Fruit fly (Drosophila melanogaster) whole organism, embryonic: ENCODE measurements around the gene CG6163.

Experiments used
- Antp ChIP-seq: fragments of 200-800 bp; sonication (Bioruptor generic); optimal IDR thresholded peaks from 3 replicates; lab custom pipeline; 2016; ENCODE audit warnings: missing biosample characterization, missing genetic modification characterization
- Blimp-1 ChIP-seq: fragments of 200-800 bp; sonication (Bioruptor generic); optimal IDR thresholded peaks from 3 replicates; lab custom pipeline; 2018; ENCODE audit warnings: missing biosample characterization, missing genetic modification characterization, mild to moderate bottlenecking, moderate library complexity, missing genetic modification reagents
- CG11504 ChIP-seq: fragments of 200-800 bp; sonication (Bioruptor generic); optimal IDR thresholded peaks from 3 replicates; lab custom pipeline; 2019; ENCODE audit warnings: missing biosample characterization, mild to moderate bottlenecking, missing genetic modification characterization, moderate library complexity
- CG11696 ChIP-seq: fragments of 200-800 bp; sonication (Bioruptor generic); IDR thresholded peaks from 2 replicates; pipeline ENCODE4 v1.3.6; 2022; ENCODE audit warnings: missing biosample characterization, missing genetic modification characterization
- CG12769 ChIP-seq: fragments of 200-800 bp; sonication (Bioruptor generic); optimal IDR thresholded peaks from 2 replicates; lab custom pipeline; 2019; ENCODE audit warnings: missing biosample characterization, mild to moderate bottlenecking, missing genetic modification characterization, moderate library complexity
- CG13123 ChIP-seq: fragments of 200-800 bp; sonication (Bioruptor generic); optimal IDR thresholded peaks from 2 replicates; lab custom pipeline; 2016; ENCODE audit warnings: missing biosample characterization, missing genetic modification characterization
- CG14014 ChIP-seq: fragments of 200-800 bp; sonication (Bioruptor generic); IDR thresholded peaks from 2 replicates; pipeline ENCODE4 v1.3.6; 2022; ENCODE audit warnings: missing biosample characterization, missing genetic modification characterization
- CG14050 ChIP-seq: fragments of 200-800 bp; sonication (Bioruptor generic); IDR thresholded peaks from 3 replicates; pipeline ENCODE4 v1.3.6; 2022; ENCODE audit warnings: missing biosample characterization, missing genetic modification characterization
- CG15269 ChIP-seq: fragments of 200-800 bp; sonication (Bioruptor generic); optimal IDR thresholded peaks from 2 replicates; lab custom pipeline; 2018; ENCODE audit warnings: missing biosample characterization, mild to moderate bottlenecking, missing genetic modification characterization, moderate library complexity
- CG1647 ChIP-seq: fragments of 200-800 bp; sonication (Bioruptor generic); optimal IDR thresholded peaks from 3 replicates; lab custom pipeline; 2016; ENCODE audit warnings: missing biosample characterization, missing genetic modification characterization
- CG17186 ChIP-seq: fragments of 200-800 bp; sonication (Bioruptor generic); optimal IDR thresholded peaks from 3 replicates; lab custom pipeline; 2017; ENCODE audit warnings: missing biosample characterization, missing genetic modification reagents, missing genetic modification characterization
- CG17328 ChIP-seq: fragments of 200-800 bp; sonication (Bioruptor generic); IDR thresholded peaks from 2 replicates; pipeline ENCODE4 v1.3.6; 2022; ENCODE audit warnings: missing biosample characterization, missing genetic modification characterization
- CG18262 ChIP-seq: fragments of 200-800 bp; optimal IDR thresholded peaks from 3 replicates; lab custom pipeline; 2019; ENCODE audit warnings: missing biosample characterization, mild to moderate bottlenecking, missing genetic modification characterization, moderate library complexity
- CG2120 ChIP-seq: fragments of 200-800 bp; sonication (Bioruptor generic); optimal IDR thresholded peaks from 3 replicates; lab custom pipeline; 2016; ENCODE audit warnings: missing biosample characterization, missing genetic modification characterization
- CG2678 ChIP-seq: fragments of 200-800 bp; sonication (Bioruptor generic); optimal IDR thresholded peaks from 3 replicates; lab custom pipeline; 2019; ENCODE audit warnings: missing biosample characterization, mild to moderate bottlenecking, missing genetic modification characterization, moderate library complexity
- CG32767 ChIP-seq: fragments of 200-800 bp; sonication (Bioruptor generic); IDR thresholded peaks from 2 replicates; pipeline ENCODE4 v1.3.6; 2022; ENCODE audit warnings: missing biosample characterization, missing genetic modification characterization
- CG6765 ChIP-seq: fragments of 200-800 bp; sonication (Bioruptor generic); optimal IDR thresholded peaks from 3 replicates; lab custom pipeline; 2017; ENCODE audit warnings: missing biosample characterization, mild to moderate bottlenecking, missing genetic modification characterization
- CG7839 ChIP-seq: fragments of 200-800 bp; sonication (Bioruptor generic); optimal IDR thresholded peaks from 3 replicates; lab custom pipeline; 2018; ENCODE audit warnings: missing biosample characterization, mild to moderate bottlenecking, missing genetic modification characterization, moderate library complexity
- Chrac-16 ChIP-seq: fragments of 200-800 bp; sonication (Bioruptor generic); optimal IDR thresholded peaks from 3 replicates; lab custom pipeline; 2016; ENCODE audit warnings: missing biosample characterization, missing genetic modification characterization
- Deaf1 ChIP-seq: fragments of 200-800 bp; optimal IDR thresholded peaks from 3 replicates; lab custom pipeline; 2019; ENCODE audit warnings: missing biosample characterization, mild to moderate bottlenecking, missing genetic modification characterization, moderate library complexity
- Dip3 ChIP-seq: fragments of 200-800 bp; sonication (Bioruptor generic); optimal IDR thresholded peaks from 3 replicates; lab custom pipeline; 2016; ENCODE audit warnings: missing biosample characterization, missing genetic modification characterization
- Doc2 ChIP-seq: fragments of 200-800 bp; sonication (Bioruptor generic); IDR thresholded peaks from 2 replicates; pipeline ENCODE4 v1.3.6; 2022; ENCODE audit warnings: missing biosample characterization, missing genetic modification characterization
- Ets65A ChIP-seq: fragments of 200-800 bp; sonication (Bioruptor generic); peaks from one replicate; lab custom pipeline; 2016; ENCODE audit warnings: missing biosample characterization, missing genetic modification characterization
- Fer3 ChIP-seq: fragments of 200-800 bp; sonication (Bioruptor generic); optimal IDR thresholded peaks from 2 replicates; lab custom pipeline; 2018; ENCODE audit warnings: missing biosample characterization, mild to moderate bottlenecking, missing genetic modification characterization, moderate library complexity
- HLH3B ChIP-seq: fragments of 200-800 bp; sonication (Bioruptor generic); IDR thresholded peaks from 2 replicates; pipeline ENCODE4 v1.3.6; 2022; ENCODE audit warnings: missing biosample characterization, missing genetic modification characterization
- Hr78 ChIP-seq, 2 experiments: fragments of 200-800 bp in 1 of 2; fragments of >200 bp in 1 of 2; sonication (Bioruptor generic) in 1 of 2; optimal IDR thresholded peaks; 2 replicates each; lab custom pipeline; 2017 to 2019; ENCODE audit warnings: missing biosample characterization in 2 of 2, missing genetic modification characterization in 2 of 2, mild to moderate bottlenecking in 1 of 2, moderate library complexity in 1 of 2
- Jarid2 ChIP-seq: fragments of 200-800 bp; sonication (Bioruptor generic); optimal IDR thresholded peaks from 3 replicates; lab custom pipeline; 2017; ENCODE audit warnings: mild to moderate bottlenecking, missing biosample characterization, missing genetic modification reagents, missing genetic modification characterization
- NFAT ChIP-seq: fragments of 200-800 bp; sonication (Bioruptor generic); IDR thresholded peaks from 2 replicates; pipeline ENCODE4 v1.3.6; 2022; ENCODE audit warnings: missing biosample characterization, missing genetic modification characterization
- NK7.1 ChIP-seq: fragments of 200-800 bp; sonication (Bioruptor generic); optimal IDR thresholded peaks from 3 replicates; lab custom pipeline; 2016; ENCODE audit warnings: missing biosample characterization, missing genetic modification characterization
- Optix ChIP-seq: fragments of 200-800 bp; sonication (Bioruptor generic); IDR thresholded peaks from 3 replicates; pipeline ENCODE4 v1.3.6; 2022; ENCODE audit warnings: missing biosample characterization, missing genetic modification characterization
- Pdp1 ChIP-seq, 2 experiments: fragments of 200-800 bp; sonication (Bioruptor generic); optimal IDR thresholded peaks; 3 replicates each; lab custom pipeline; 2016; ENCODE audit warnings: missing biosample characterization in 2 of 2, missing genetic modification characterization in 2 of 2, mild to moderate bottlenecking in 1 of 2, moderate library complexity in 1 of 2
- Sry-β ChIP-seq: fragments of 200-800 bp; sonication (Bioruptor generic); optimal IDR thresholded peaks from 2 replicates; lab custom pipeline; 2018; ENCODE audit warnings: missing biosample characterization, mild to moderate bottlenecking, missing genetic modification characterization, moderate library complexity
- ato ChIP-seq: fragments of 200-800 bp; sonication (Bioruptor generic); IDR thresholded peaks from 2 replicates; pipeline ENCODE4 v1.3.6; 2022; ENCODE audit warnings: missing biosample characterization, missing genetic modification characterization; ENCODE audit not compliant: partially characterized antibody
- chinmo ChIP-seq: fragments of 200-800 bp; sonication (Bioruptor generic); IDR thresholded peaks from 4 replicates; pipeline ENCODE4 v1.3.6; 2022; ENCODE audit warnings: missing biosample characterization, missing genetic modification characterization; ENCODE audit not compliant: partially characterized antibody
- ci ChIP-seq: fragments of 200-800 bp; sonication (Bioruptor generic); IDR thresholded peaks from 3 replicates; pipeline ENCODE4 v1.3.6; 2022; ENCODE audit warnings: missing biosample characterization, missing genetic modification characterization
- ems ChIP-seq: fragments of 200-800 bp; sonication (Bioruptor generic); optimal IDR thresholded peaks from 3 replicates; lab custom pipeline; 2016; ENCODE audit warnings: missing biosample characterization, missing genetic modification characterization
- esg ChIP-seq: fragments of 200-800 bp; sonication (Bioruptor generic); conservative IDR thresholded peaks from 2 replicates; pipeline ENCODE4 v1.3.6; 2022; ENCODE audit warnings: missing biosample characterization, missing genetic modification characterization
- gce ChIP-seq: fragments of 200-800 bp; sonication (Bioruptor generic); IDR thresholded peaks from 3 replicates; pipeline ENCODE4 v1.3.6; 2022; ENCODE audit warnings: missing biosample characterization, missing genetic modification characterization
- gsb-n ChIP-seq: fragments of 200-800 bp; sonication (Bioruptor generic); optimal IDR thresholded peaks from 3 replicates; lab custom pipeline; 2018; ENCODE audit warnings: missing biosample characterization, mild to moderate bottlenecking, missing genetic modification characterization
- ind ChIP-seq: fragments of 200-800 bp; sonication (Bioruptor generic); optimal IDR thresholded peaks from 3 replicates; lab custom pipeline; 2016; ENCODE audit warnings: missing biosample characterization, missing genetic modification characterization
- lbe ChIP-seq: fragments of 200-800 bp; sonication (Bioruptor generic); optimal IDR thresholded peaks from 2 replicates; lab custom pipeline; 2016; ENCODE audit warnings: missing biosample characterization, mild to moderate bottlenecking, missing genetic modification characterization
- lov ChIP-seq, 2 experiments: fragments of 200-800 bp in 1 of 2; fragments of >200 bp in 1 of 2; sonication (Bioruptor generic) in 1 of 2; IDR thresholded peaks in 1 of 2; optimal IDR thresholded peaks in 1 of 2; 2 replicates in 1 of 2; 3 replicates in 1 of 2; pipeline versions ENCODE4 v1.3.6 to Lab custom; 2017 to 2022; ENCODE audit warnings: missing biosample characterization in 1 of 2, missing genetic modification characterization in 1 of 2
- onecut ChIP-seq: fragments of 200-800 bp; sonication (Bioruptor generic); IDR thresholded peaks from 2 replicates; pipeline ENCODE4 v1.3.6; 2022; ENCODE audit warnings: missing biosample characterization, missing genetic modification characterization
- otp ChIP-seq: fragments of 200-800 bp; sonication (Bioruptor generic); IDR thresholded peaks from 3 replicates; pipeline ENCODE4, ENCODE4 v1.3.6; 2022; ENCODE audit warnings: missing biosample characterization, missing genetic modification characterization
- prd ChIP-seq, 3 experiments: fragments of >200 bp in 2 of 3; fragments of 200-800 bp in 1 of 3; sonication (Bioruptor generic) in 1 of 3; optimal IDR thresholded peaks in 2 of 3; IDR thresholded peaks in 1 of 3; 2 replicates in 2 of 3; 3 replicates in 1 of 3; pipeline versions ENCODE4 v1.3.6 to Lab custom; 2017 to 2022; ENCODE audit warnings: missing biosample characterization in 1 of 3, missing genetic modification characterization in 1 of 3
- shn ChIP-seq: fragments of 200-800 bp; sonication (Bioruptor generic); optimal IDR thresholded peaks from 3 replicates; lab custom pipeline; 2016; ENCODE audit warnings: missing biosample characterization, missing genetic modification characterization
- so ChIP-seq: fragments of 200-800 bp; sonication (Bioruptor generic); IDR thresholded peaks from 3 replicates; pipeline ENCODE4 v1.3.6; 2022; ENCODE audit warnings: missing biosample characterization, missing genetic modification characterization
- sob ChIP-seq: fragments of 200-800 bp; sonication (Bioruptor generic); IDR thresholded peaks from 2 replicates; pipeline ENCODE4 v1.3.6; 2022; ENCODE audit warnings: missing biosample characterization, missing genetic modification characterization
- zfh2 ChIP-seq: fragments of 200-800 bp; sonication (Bioruptor generic); optimal IDR thresholded peaks from 2 replicates; lab custom pipeline; 2016; ENCODE audit warnings: missing biosample characterization, missing genetic modification characterization

CG6163 gene

dm6 chr3L:11364327-11364726, 358 bp downstream of the CG6163 start (continued):
- TF ChIP-seq CG2678 (tag; lab: Kevin White, UChicago) (peak; percentile 43), Dip3 (GFP tag; lab: Kevin White, UChicago) (peak; percentile 31), Deaf1 (no peak), CG14014 (GFP tag; lab: Robert Waterston, UW) (no peak), ato (GFP tag; lab: Robert Waterston, UW) (no peak), zfh2 (GFP tag; lab: Kevin White, UChicago) (peak; percentile 21), lbe (GFP tag; lab: Kevin White, UChicago) (peak; percentile 25), NK7.1 (no peak), onecut (no peak), CG6765 (GFP tag; lab: Kevin White, UChicago) (no peak), Antp (GFP tag; lab: Kevin White, UChicago) (peak; percentile 21), Doc2 (GFP tag; lab: Robert Waterston, UW) (0 out of 2 replicates have a peak, but pooled peaks have one; percentile 34), Pdp1 (GFP tag; optimal IDR thresholded peaks at IDR 0.05; lab: Kevin White, UChicago) (peak in 1 of 2 experiments; percentile 32), gce (peak; percentile 35; the same call in 1 of the 3 replicates), CG2120 (GFP tag; lab: Kevin White, UChicago) (peak; percentile 41), shn (GFP tag; lab: Kevin White, UChicago) (peak; percentile 42), prd (optimal IDR thresholded peaks at IDR 0.05; lab: Kevin White, UChicago) (no peak), prd (GFP tag; IDR thresholded peaks at IDR 0.05; lab: Robert Waterston, UW) (peak; percentile 45; the same call in 1 of the 3 replicates), Jarid2 (GFP tag; lab: Kevin White, UChicago) (peak; percentile 3), ind (GFP tag; lab: Kevin White, UChicago) (peak; percentile 43), HLH3B (GFP tag; lab: Robert Waterston, UW) (peak; percentile 32; the same call in 1 of the 2 replicates), CG12769 (tag; lab: Kevin White, UChicago) (peak; percentile 13), CG7839 (tag; lab: Kevin White, UChicago) (peak; percentile 12), ems (GFP tag; lab: Kevin White, UChicago) (no peak), CG14050 (GFP tag; lab: Robert Waterston, UW) (peak; percentile 18; the same call in 1 of the 3 replicates), CG11504 (tag; lab: Kevin White, UChicago) (peak; percentile 31), esg (GFP tag; lab: Robert Waterston, UW) (peak; percentile 25; the same call in 1 of the 2 replicates), CG32767 (no peak), Hr78 (GFP tag; optimal IDR thresholded peaks at IDR 0.05; lab: Kevin White, UChicago) (no peak), chinmo (GFP tag; lab: Robert Waterston, UW) (no peak), CG17186 (GFP tag; lab: Kevin White, UChicago) (no peak), CG11696 (GFP tag; lab: Robert Waterston, UW) (peak; percentile 30; the same call in 1 of the 2 replicates), Ets65A (GFP tag; lab: Kevin White, UChicago) (peak; percentile 60), Optix (0 out of 3 replicates have a peak, but pooled peaks have one; percentile 15), Chrac-16 (GFP tag; lab: Kevin White, UChicago) (peak; percentile 17), NFAT (GFP tag; lab: Robert Waterston, UW) (no peak), ci (GFP tag; lab: Robert Waterston, UW) (0 out of 3 replicates have a peak, but pooled peaks have one; percentile 49), CG1647 (no peak), CG13123 (GFP tag; lab: Kevin White, UChicago) (peak; percentile 1), sob (0 out of 2 replicates have a peak, but pooled peaks have one; percentile 7), otp (GFP tag; lab: Robert Waterston, UW) (peak; percentile 10; the same call in 1 of the 3 replicates), CG17328 (GFP tag; lab: Robert Waterston, UW) (peak; percentile 41; the same call in 1 of the 2 replicates), CG18262 (tag; lab: Kevin White, UChicago) (peak; percentile 10), CG15269 (tag; lab: Kevin White, UChicago) (peak; percentile 37), Blimp-1 (no peak), lov (optimal IDR thresholded peaks at IDR 0.05; lab: Kevin White, UChicago) (no peak), lov (GFP tag; IDR thresholded peaks at IDR 0.05; lab: Robert Waterston, UW) (no peak), so (GFP tag; lab: Robert Waterston, UW) (peak; percentile 17; the same call in 1 of the 3 replicates), gsb-n (tag; lab: Kevin White, UChicago) (no peak), Sry-β (GFP tag; lab: Kevin White, UChicago) (no peak), Fer3 (tag; lab: Kevin White, UChicago) (no peak)
